Worm (Caenorhabditis elegans) whole organism, late embryonic: ENCODE results near the gene F07C4.10.

ENCODE experiments used
- C08G9.2 ChIP-seq: sonication (generic microtip); optimal IDR thresholded peaks from 2 replicates; lab custom pipeline; 2016; ENCODE audit warnings: mild to moderate bottlenecking, missing genetic modification characterization, moderate library complexity, missing compliant biosample characterization
- C38D4.7 ChIP-seq: fragments of 200-800 bp; sonication (Bioruptor generic); optimal IDR thresholded peaks from 2 replicates; lab custom pipeline; 2018; ENCODE audit warnings: mild to moderate bottlenecking, missing genetic modification characterization, moderate library complexity, missing compliant biosample characterization
- F13H6.1 ChIP-seq: sonication (generic microtip); optimal IDR thresholded peaks from 2 replicates; lab custom pipeline; 2016; ENCODE audit warnings: missing genetic modification characterization, missing compliant biosample characterization
- K02D7.2 ChIP-seq: sonication (generic microtip); optimal IDR thresholded peaks from 2 replicates; lab custom pipeline; 2017; ENCODE audit warnings: mild to moderate bottlenecking, missing genetic modification characterization, missing compliant biosample characterization
- T23F11.4 ChIP-seq: fragments of 200-800 bp; sonication (Bioruptor generic); optimal IDR thresholded peaks from 2 replicates; lab custom pipeline; 2018; ENCODE audit warnings: mild to moderate bottlenecking, missing genetic modification characterization, missing compliant biosample characterization
- Y22D7AL.16 ChIP-seq: sonication (generic microtip); optimal IDR thresholded peaks from 2 replicates; lab custom pipeline; 2016; ENCODE audit warnings: missing genetic modification characterization, missing compliant biosample characterization
- ahr-1 ChIP-seq: sonication (generic microtip); optimal IDR thresholded peaks from 2 replicates; lab custom pipeline; 2016; ENCODE audit warnings: missing genetic modification characterization, missing compliant biosample characterization
- ama-1 ChIP-seq: fragments of 150-350 bp; optimal IDR thresholded peaks from 2 replicates; lab custom pipeline; 2014
- ceh-14 ChIP-seq: sonication (generic microtip); optimal IDR thresholded peaks from 2 replicates; lab custom pipeline; 2016; ENCODE audit warnings: missing genotype, missing genetic modification characterization, missing compliant biosample characterization
- ceh-18 ChIP-seq: sonication (generic microtip); optimal IDR thresholded peaks from 2 replicates; lab custom pipeline; 2016; ENCODE audit warnings: missing genetic modification characterization, missing compliant biosample characterization
- ceh-2 ChIP-seq: sonication (generic microtip); optimal IDR thresholded peaks from 2 replicates; lab custom pipeline; 2016; ENCODE audit warnings: missing genotype, missing genetic modification characterization, missing compliant biosample characterization
- ceh-22 ChIP-seq: sonication (generic microtip); optimal IDR thresholded peaks from 2 replicates; lab custom pipeline; 2017; ENCODE audit warnings: missing biosample characterization, missing genetic modification characterization
- ceh-24 ChIP-seq: sonication (generic microtip); optimal IDR thresholded peaks from 2 replicates; lab custom pipeline; 2016; ENCODE audit warnings: mild to moderate bottlenecking, missing genetic modification characterization, missing compliant biosample characterization
- ceh-31 ChIP-seq: sonication (generic microtip); optimal IDR thresholded peaks from 2 replicates; lab custom pipeline; 2016; ENCODE audit warnings: missing genetic modification characterization, missing compliant biosample characterization
- che-1 ChIP-seq: sonication (generic microtip); optimal IDR thresholded peaks from 2 replicates; lab custom pipeline; 2016; ENCODE audit warnings: mild to moderate bottlenecking, missing genetic modification characterization, missing compliant biosample characterization
- dve-1 ChIP-seq: sonication (generic microtip); optimal IDR thresholded peaks from 2 replicates; lab custom pipeline; 2017; ENCODE audit warnings: antibody characterized with exemption, mild to moderate bottlenecking, missing genetic modification characterization, missing compliant biosample characterization
- elt-4 ChIP-seq: sonication (generic microtip); optimal IDR thresholded peaks from 2 replicates; lab custom pipeline; 2016; ENCODE audit warnings: missing genetic modification characterization, missing compliant biosample characterization
- fax-1 ChIP-seq: sonication (generic microtip); optimal IDR thresholded peaks from 2 replicates; lab custom pipeline; 2016; ENCODE audit warnings: missing genotype, missing genetic modification characterization, missing compliant biosample characterization
- fkh-6 ChIP-seq: sonication (generic microtip); optimal IDR thresholded peaks from 2 replicates; lab custom pipeline; 2016; ENCODE audit warnings: missing genetic modification characterization, missing compliant biosample characterization
- gmeb-2 ChIP-seq: sonication (generic microtip); optimal IDR thresholded peaks from 2 replicates; lab custom pipeline; 2016; ENCODE audit warnings: missing genetic modification characterization, inconsistent platforms, missing compliant biosample characterization
- lin-11 ChIP-seq: fragments of 200-800 bp; sonication (Bioruptor generic); optimal IDR thresholded peaks from 2 replicates; lab custom pipeline; 2018; ENCODE audit warnings: mild to moderate bottlenecking, missing genetic modification characterization, missing compliant biosample characterization
- madf-2 ChIP-seq: sonication (generic microtip); optimal IDR thresholded peaks from 2 replicates; lab custom pipeline; 2017; ENCODE audit warnings: missing genetic modification characterization, missing compliant biosample characterization
- pat-9 ChIP-seq: fragments of 200-800 bp; sonication (Bioruptor generic); optimal IDR thresholded peaks from 2 replicates; lab custom pipeline; 2018; ENCODE audit warnings: mild to moderate bottlenecking, missing genetic modification characterization, moderate library complexity, missing compliant biosample characterization
- pax-1 ChIP-seq: fragments of 150-350 bp; optimal IDR thresholded peaks from 2 replicates; lab custom pipeline; 2014; ENCODE audit warnings: missing biosample characterization, missing genetic modification characterization
- pros-1 ChIP-seq: fragments of 150-350 bp; optimal IDR thresholded peaks from 2 replicates; lab custom pipeline; 2014; ENCODE audit warnings: missing biosample characterization, missing genetic modification reagents, missing genetic modification characterization
- ref-2 ChIP-seq: sonication (generic microtip); optimal IDR thresholded peaks from 2 replicates; lab custom pipeline; 2016; ENCODE audit warnings: missing genetic modification characterization, missing compliant biosample characterization
- sox-2 ChIP-seq: fragments of 200-800 bp; sonication (Bioruptor generic); IDR thresholded peaks from 2 replicates; pipeline ENCODE4 v1.3.6; 2022; ENCODE audit warnings: missing genetic modification reagents, missing genetic modification characterization, missing compliant biosample characterization
- sox-4 ChIP-seq: sonication (generic microtip); optimal IDR thresholded peaks from 2 replicates; lab custom pipeline; 2017; ENCODE audit warnings: mild to moderate bottlenecking, missing genetic modification characterization, inconsistent platforms, missing compliant biosample characterization
- tbx-7 ChIP-seq: sonication (generic microtip); optimal IDR thresholded peaks from 2 replicates; lab custom pipeline; 2016; ENCODE audit warnings: missing genotype, missing genetic modification characterization, missing compliant biosample characterization
- ttx-3 ChIP-seq: sonication (generic microtip); optimal IDR thresholded peaks from 2 replicates; lab custom pipeline; 2016; ENCODE audit warnings: missing genetic modification reagents, missing genetic modification characterization, missing compliant biosample characterization
- unc-3 ChIP-seq, 2 experiments: fragments of 200-800 bp in 1 of 2; sonication (Bioruptor generic) in 1 of 2; sonication (generic microtip) in 1 of 2; conservative IDR thresholded peaks in 1 of 2; optimal IDR thresholded peaks in 1 of 2; 2 replicates each; pipeline versions ENCODE4 v1.3.6 to Lab custom; 2016 to 2022; ENCODE audit warnings: missing compliant biosample characterization in 2 of 2, missing genetic modification characterization in 2 of 2, missing genetic modification reagents in 1 of 2
- unc-55 ChIP-seq: sonication (generic microtip); optimal IDR thresholded peaks from 2 replicates; lab custom pipeline; 2017; ENCODE audit warnings: missing biosample characterization, missing genetic modification reagents, missing genetic modification characterization
- zip-5 ChIP-seq: sonication (generic microtip); optimal IDR thresholded peaks from 2 replicates; lab custom pipeline; 2016; ENCODE audit warnings: missing genetic modification characterization, missing compliant biosample characterization
- ztf-16 ChIP-seq: sonication (generic microtip); optimal IDR thresholded peaks from 2 replicates; lab custom pipeline; 2017; ENCODE audit warnings: missing genetic modification characterization, missing compliant biosample characterization

Gene F07C4.10

DNA sequence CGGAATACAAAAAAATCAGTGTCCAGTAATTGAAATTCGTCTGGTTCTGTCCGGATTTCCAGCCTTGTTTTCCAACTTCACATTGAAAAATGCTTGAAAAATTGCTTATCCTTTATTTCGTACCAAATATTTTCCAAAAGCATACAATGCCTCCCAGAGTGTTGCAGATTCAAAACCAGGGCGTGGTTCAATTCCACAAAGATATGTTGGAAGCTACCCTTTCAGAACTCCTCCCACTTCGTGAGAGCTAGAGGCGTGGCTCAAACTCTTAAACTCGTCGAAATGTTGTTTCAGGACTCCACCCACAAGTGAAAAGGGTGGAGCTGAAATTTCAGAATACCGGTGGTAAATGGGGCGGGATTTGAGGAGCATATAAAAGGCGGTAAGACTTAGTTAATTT is 36.2 kb upstream of the F07C4.10 start, which contains the start of gene C12D5.3:
Gene C12D5.3, plus strand, starts transcription at position 301 of the 400 bp plus-strand sequence.
- TF ChIP-seq elt-4 (tag; lab: Kevin White, UChicago): no peak
- no peak for TF ChIP-seq unc-3 (GFP tag; conservative IDR thresholded peaks at IDR 0.05; lab: Robert Waterston, UW)
- no peak for TF ChIP-seq unc-3 (tag; optimal IDR thresholded peaks at IDR 0.05; lab: Kevin White, UChicago)
- TF ChIP-seq ahr-1 (tag; lab: Kevin White, UChicago): no peak
- TF ChIP-seq ama-1 (lab: Kevin White, UChicago): no peak
- no peak for TF ChIP-seq unc-55 (GFP tag; lab: Kevin White, UChicago)
- TF ChIP-seq C08G9.2 (tag; lab: Kevin White, UChicago): no peak
- no peak for TF ChIP-seq ref-2
- TF ChIP-seq ceh-14 (tag; lab: Kevin White, UChicago): no peak

DNA sequence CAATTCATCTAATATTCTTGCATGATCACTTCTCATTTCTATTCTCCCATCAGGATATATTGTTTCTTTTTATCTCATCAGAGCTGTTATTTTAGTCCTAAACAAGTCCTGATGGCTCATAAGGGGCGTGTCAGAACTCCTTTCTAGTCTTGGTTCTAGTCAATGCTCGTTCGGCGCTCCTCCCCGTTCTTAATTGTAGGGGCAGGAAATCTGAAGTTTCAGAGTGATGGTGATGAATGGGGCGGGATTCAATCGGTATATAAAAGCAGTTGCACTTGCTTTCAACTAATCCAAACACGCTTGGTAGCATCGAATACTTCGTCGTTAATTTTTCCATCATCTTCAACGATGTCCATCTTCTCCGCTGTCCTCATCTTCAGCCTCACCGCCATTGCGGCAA is 32.6 kb upstream of the F07C4.10 start, which contains the start of gene C12D5.4:
Gene C12D5.4, plus strand, starts transcription at position 301 of the 400 bp plus-strand sequence.
- no peak for TF ChIP-seq gmeb-2 (tag; lab: Kevin White, UChicago)
- TF ChIP-seq zip-5 (tag; lab: Kevin White, UChicago): no peak
- no peak for TF ChIP-seq sox-4 (tag; lab: Kevin White, UChicago)
- no peak for TF ChIP-seq fax-1 (tag; lab: Kevin White, UChicago)
- TF ChIP-seq tbx-7 (tag; lab: Kevin White, UChicago): no peak

DNA sequence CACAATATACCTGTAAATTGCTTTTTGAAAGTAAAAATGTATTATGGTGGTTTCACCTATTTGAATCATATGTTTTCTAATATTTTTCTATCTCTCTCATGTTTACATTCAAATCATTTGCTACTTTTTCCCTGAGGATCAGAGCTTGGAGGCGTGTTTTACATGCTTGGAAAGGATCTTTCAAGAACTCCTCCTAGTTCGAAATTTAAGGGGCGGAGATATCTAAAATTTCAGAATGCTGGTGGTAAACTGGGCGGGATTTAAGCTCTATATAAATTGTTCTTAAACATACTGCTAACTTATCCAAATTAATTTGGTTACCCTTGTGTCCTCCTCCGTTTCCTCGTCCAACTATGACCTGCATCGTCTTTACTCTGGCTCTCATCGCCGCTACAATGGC is 28.3 kb upstream of the F07C4.10 start, which contains the start of gene C12D5.5:
Gene C12D5.5, plus strand, starts transcription at position 301 of the 400 bp plus-strand sequence.
- TF ChIP-seq ztf-16 (tag; lab: Kevin White, UChicago) (no peak), ceh-31 (no peak), ahr-1 (tag; lab: Kevin White, UChicago) (no peak), ceh-24 (tag; lab: Kevin White, UChicago) (no peak), fkh-6 (tag; lab: Kevin White, UChicago) (no peak), dve-1 (tag; lab: Kevin White, UChicago) (no peak), che-1 (no peak), zip-5 (tag; lab: Kevin White, UChicago) (no peak), lin-11 (tag; lab: Kevin White, UChicago) (no peak), sox-2 (GFP tag; lab: Robert Waterston, UW) (no peak), Y22D7AL.16 (no peak), K02D7.2 (tag; lab: Kevin White, UChicago) (no peak), T23F11.4 (no peak)

DNA sequence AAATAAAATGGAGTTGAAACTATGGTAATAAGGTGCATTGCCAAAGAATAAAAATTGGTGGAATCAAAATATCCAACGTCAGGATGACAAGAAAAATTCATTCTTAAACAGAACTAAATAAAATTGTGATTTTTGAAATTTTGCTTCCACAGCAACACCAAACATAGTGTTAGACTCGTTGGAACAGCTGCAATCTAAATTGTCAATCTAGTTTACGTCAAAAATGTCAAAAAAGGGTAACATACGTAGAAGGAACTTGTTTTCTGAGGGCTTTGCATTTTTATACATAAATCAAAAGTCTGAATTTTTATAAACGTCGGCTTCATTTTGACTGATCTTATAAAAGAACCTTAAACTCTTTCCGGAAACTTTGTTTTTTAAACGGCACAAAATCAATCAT is 13.9 kb upstream of the F07C4.10 start, which contains the start of gene srh-200:
Gene srh-200, minus strand, starts transcription at position 101 of the 400 bp plus-strand sequence.
- TF ChIP-seq elt-4 (tag; lab: Kevin White, UChicago): no peak
- no peak for TF ChIP-seq ttx-3
- TF ChIP-seq fkh-6 (tag; lab: Kevin White, UChicago): no peak
- no peak for TF ChIP-seq dve-1 (tag; lab: Kevin White, UChicago)
- TF ChIP-seq, all 69 proteins: peak for 0

DNA sequence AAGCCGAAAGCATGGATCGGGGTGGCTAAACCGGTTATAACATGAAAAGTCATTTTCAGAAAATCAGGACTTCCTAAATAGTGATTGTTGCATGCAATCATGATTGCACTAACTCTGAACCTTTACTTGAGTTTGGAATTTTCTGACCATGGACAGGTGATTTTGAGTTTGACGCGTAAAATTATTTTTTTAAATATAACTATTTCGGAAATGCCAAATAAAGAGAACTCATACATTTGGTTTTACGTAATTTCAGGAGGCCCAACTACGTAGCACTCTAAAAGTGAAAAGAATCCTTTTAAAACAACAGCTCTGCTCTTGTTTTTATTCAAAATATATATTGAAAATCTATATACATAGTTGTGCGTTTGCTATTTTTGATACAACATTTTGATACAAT is 12.1 kb upstream of the F07C4.10 start, which contains the start of gene srh-234:
Gene srh-234, minus strand, starts transcription at position 101 of the 400 bp plus-strand sequence.
- TF ChIP-seq ceh-18 (tag; lab: Kevin White, UChicago) (no peak), ref-2 (no peak), Y22D7AL.16 (no peak), F13H6.1 (no peak), pax-1 (no peak), madf-2 (no peak), zip-5 (tag; lab: Kevin White, UChicago) (no peak), lin-11 (tag; lab: Kevin White, UChicago) (no peak)

DNA sequence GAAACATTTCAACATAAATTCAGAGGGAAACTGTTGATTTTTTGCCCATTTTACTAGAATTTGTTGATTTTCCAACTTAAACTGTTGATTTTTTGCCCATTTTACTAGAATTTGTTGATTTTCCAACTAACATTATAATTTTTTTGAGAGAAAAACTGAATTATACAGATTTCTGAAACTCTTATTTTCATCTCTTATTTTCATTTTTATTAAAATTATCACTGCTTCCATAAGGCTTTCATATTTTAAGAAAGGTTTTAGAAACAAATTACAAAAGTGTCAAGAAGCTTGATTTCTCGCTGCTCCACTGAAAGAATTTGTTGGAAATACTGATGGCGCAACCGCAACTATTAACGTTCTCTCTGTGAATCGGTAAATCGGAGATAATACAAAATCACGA is 10.3 kb upstream of the F07C4.10 start:
- TF ChIP-seq ceh-22 (tag; lab: Kevin White, UChicago) (no peak), pat-9 (tag; lab: Kevin White, UChicago) (no peak), ahr-1 (tag; lab: Kevin White, UChicago) (no peak), sox-2 (GFP tag; lab: Robert Waterston, UW) (no peak), K02D7.2 (tag; lab: Kevin White, UChicago) (no peak), C38D4.7 (GFP tag; lab: Kevin White, UChicago) (no peak), fax-1 (tag; lab: Kevin White, UChicago) (no peak), ceh-14 (tag; lab: Kevin White, UChicago) (no peak), pros-1 (no peak), ceh-2 (tag; lab: Kevin White, UChicago) (no peak), ceh-18 (tag; lab: Kevin White, UChicago) (no peak)
